Worm (Caenorhabditis elegans) whole organism, young adult: ENCODE data around the gene T28A8.6.
A peak's percentile ranks its signal among the peaks of the same experiment; 100 is the strongest.

ENCODE experiments used
- B0336.3 ChIP-seq: fragments of 200-800 bp; sonication (Bioruptor generic); IDR thresholded peaks from 2 replicates; pipeline ENCODE4 v1.3.6; 2022; ENCODE audit warnings: missing genetic modification characterization, missing compliant biosample characterization
- C17E4.6 ChIP-seq: fragments of 200-800 bp; sonication (Bioruptor generic); IDR thresholded peaks from 2 replicates; pipeline ENCODE4 v1.3.6; 2022; ENCODE audit warnings: missing genetic modification reagents, missing genetic modification characterization, missing compliant biosample characterization
- F23B12.7 ChIP-seq: sonication (generic microtip); optimal IDR thresholded peaks from 2 replicates; lab custom pipeline; 2017; ENCODE audit warnings: missing genetic modification characterization, mild to moderate bottlenecking, missing compliant biosample characterization, antibody characterized with exemption, moderate library complexity; ENCODE audit not compliant: insufficient read depth
- F49E8.2 ChIP-seq: sonication (generic microtip); optimal IDR thresholded peaks from 3 replicates; lab custom pipeline; 2017; ENCODE audit warnings: missing genetic modification characterization, mild to moderate bottlenecking, missing compliant biosample characterization, antibody characterized with exemption, moderate library complexity; ENCODE audit not compliant: insufficient read depth
- F57C9.4 ChIP-seq: sonication (generic microtip); optimal IDR thresholded peaks from 2 replicates; lab custom pipeline; 2017; ENCODE audit warnings: mild to moderate bottlenecking, missing genetic modification characterization, missing compliant biosample characterization
- Y53F4B.3 ChIP-seq: fragments of 200-800 bp; sonication (Bioruptor generic); IDR thresholded peaks from 2 replicates; pipeline ENCODE4 v1.3.6; 2022; ENCODE audit warnings: missing genetic modification reagents, missing genetic modification characterization, missing compliant biosample characterization
- Y95B8A.8 ChIP-seq: fragments of 200-800 bp; sonication (Bioruptor generic); IDR thresholded peaks from 2 replicates; pipeline ENCODE4 v1.3.6; 2022; ENCODE audit warnings: missing genetic modification reagents, missing genetic modification characterization, missing compliant biosample characterization
- ZK185.1 ChIP-seq: sonication (generic microtip); optimal IDR thresholded peaks from 2 replicates; lab custom pipeline; 2016; ENCODE audit warnings: mild to moderate bottlenecking, missing genetic modification characterization, missing compliant biosample characterization; ENCODE audit not compliant: poor library complexity, severe bottlenecking
- akir-1 ChIP-seq: fragments of 200-800 bp; sonication (Bioruptor generic); optimal IDR thresholded peaks from 2 replicates; lab custom pipeline; 2018; ENCODE audit warnings: mild to moderate bottlenecking, missing genetic modification characterization, moderate library complexity, missing compliant biosample characterization
- ama-1 ChIP-seq, 3 experiments: fragments of 150-350 bp in 1 of 3; sonication (generic microtip) in 2 of 3; optimal IDR thresholded peaks; 2 replicates each; lab custom pipeline; 2014 to 2018; ENCODE audit warnings: missing biosample characterization in 2 of 3, missing genetic modification characterization in 2 of 3, missing genetic modification reagents in 2 of 3
- attf-5 ChIP-seq: fragments of 200-800 bp; sonication (Bioruptor generic); optimal IDR thresholded peaks from 2 replicates; lab custom pipeline; 2018; ENCODE audit warnings: mild to moderate bottlenecking, missing genetic modification characterization, missing compliant biosample characterization
- attf-6 ChIP-seq: fragments of 200-800 bp; sonication (Bioruptor generic); IDR thresholded peaks from 2 replicates; pipeline ENCODE4 v1.3.6; 2022; ENCODE audit warnings: missing genetic modification reagents, missing genetic modification characterization, missing compliant biosample characterization
- ceh-100 ChIP-seq: fragments of 200-800 bp; sonication (Bioruptor generic); IDR thresholded peaks from 2 replicates; pipeline ENCODE4 v1.3.6; 2022; ENCODE audit warnings: missing genetic modification reagents, missing genetic modification characterization, missing compliant biosample characterization
- ceh-40 ChIP-seq: fragments of 200-800 bp; sonication (Bioruptor generic); IDR thresholded peaks from 2 replicates; pipeline ENCODE4 v1.3.6; 2022; ENCODE audit warnings: missing genetic modification characterization, missing compliant biosample characterization
- ceh-79 ChIP-seq: sonication (generic microtip); optimal IDR thresholded peaks from 2 replicates; lab custom pipeline; 2017; ENCODE audit warnings: mild to moderate bottlenecking, missing genetic modification characterization, missing compliant biosample characterization
- ceh-91 ChIP-seq: fragments of 200-800 bp; sonication (Bioruptor generic); IDR thresholded peaks from 2 replicates; pipeline ENCODE4 v1.3.6; 2022; ENCODE audit warnings: missing genetic modification reagents, missing genetic modification characterization, missing compliant biosample characterization
- die-1 ChIP-seq: sonication (generic microtip); optimal IDR thresholded peaks from 2 replicates; lab custom pipeline; 2016; ENCODE audit warnings: missing genotype, mild to moderate bottlenecking, missing genetic modification characterization, missing compliant biosample characterization
- dpl-1 ChIP-seq: fragments of 150-350 bp; optimal IDR thresholded peaks from 2 replicates; lab custom pipeline; 2014; ENCODE audit warnings: missing biosample characterization, missing genetic modification reagents, missing genetic modification characterization
- efl-1 ChIP-seq: fragments of 150-350 bp; optimal IDR thresholded peaks from 2 replicates; lab custom pipeline; 2014; ENCODE audit warnings: missing biosample characterization, missing genetic modification reagents, missing genetic modification characterization
- egl-44 ChIP-seq: fragments of 200-800 bp; sonication (Bioruptor generic); IDR thresholded peaks from 2 replicates; pipeline ENCODE4 v1.3.6; 2022; ENCODE audit warnings: missing genetic modification reagents, missing genetic modification characterization, missing compliant biosample characterization
- ets-4 ChIP-seq: fragments of 200-800 bp; sonication (Bioruptor generic); optimal IDR thresholded peaks from 2 replicates; lab custom pipeline; 2018; ENCODE audit warnings: mild to moderate bottlenecking, missing genetic modification characterization, missing compliant biosample characterization
- hlh-12 ChIP-seq: sonication (generic microtip); optimal IDR thresholded peaks from 2 replicates; lab custom pipeline; 2016; ENCODE audit warnings: missing genetic modification characterization, missing compliant biosample characterization
- hmg-1.2 ChIP-seq: fragments of 200-800 bp; sonication (Bioruptor generic); IDR thresholded peaks from 2 replicates; pipeline ENCODE4 v1.3.6; 2022; ENCODE audit warnings: missing genetic modification reagents, missing genetic modification characterization, missing compliant biosample characterization
- hsf-1 ChIP-seq: fragments of 200-800 bp; sonication (Bioruptor generic); IDR thresholded peaks from 2 replicates; pipeline ENCODE4 v1.3.6; 2022; ENCODE audit warnings: missing genetic modification reagents, missing genetic modification characterization, missing compliant biosample characterization
- let-526 ChIP-seq: fragments of 200-800 bp; sonication (Bioruptor generic); IDR thresholded peaks from 2 replicates; pipeline ENCODE4 v1.3.6; 2022; ENCODE audit warnings: missing genetic modification reagents, missing genetic modification characterization, missing compliant biosample characterization
- lin-26 ChIP-seq: fragments of 200-800 bp; sonication (Bioruptor generic); IDR thresholded peaks from 2 replicates; pipeline ENCODE4 v1.3.6; 2022; ENCODE audit warnings: missing genetic modification reagents, missing genetic modification characterization, missing compliant biosample characterization
- madf-6 ChIP-seq: fragments of 200-800 bp; sonication (Bioruptor generic); IDR thresholded peaks from 2 replicates; pipeline ENCODE4 v1.3.6; 2022; ENCODE audit warnings: missing genetic modification reagents, missing genetic modification characterization, missing compliant biosample characterization
- mcd-1 ChIP-seq: fragments of 200-800 bp; sonication (Bioruptor generic); IDR thresholded peaks from 2 replicates; pipeline ENCODE4 v1.3.6; 2022; ENCODE audit warnings: missing genetic modification reagents, missing genetic modification characterization, missing compliant biosample characterization
- nhr-120 ChIP-seq: fragments of 200-800 bp; sonication (Bioruptor generic); IDR thresholded peaks from 2 replicates; pipeline ENCODE4 v1.3.6; 2022; ENCODE audit warnings: missing genetic modification characterization, missing compliant biosample characterization
- nhr-179 ChIP-seq: sonication (generic microtip); optimal IDR thresholded peaks from 2 replicates; lab custom pipeline; 2016; ENCODE audit warnings: mild to moderate bottlenecking, missing genetic modification characterization, missing compliant biosample characterization
- pbrm-1 ChIP-seq: fragments of 200-800 bp; sonication (Bioruptor generic); IDR thresholded peaks from 2 replicates; pipeline ENCODE4 v1.3.6; 2022; ENCODE audit warnings: missing genetic modification reagents, missing genetic modification characterization, missing compliant biosample characterization
- pha-4 ChIP-seq: fragments of 150-350 bp; sonication (generic microtip); optimal IDR thresholded peaks from 2 replicates; lab custom pipeline; 2014; ENCODE audit warnings: missing biosample characterization, missing genetic modification reagents, missing genetic modification characterization
- snpc-1.1 ChIP-seq: sonication (generic microtip); optimal IDR thresholded peaks from 2 replicates; lab custom pipeline; 2017; ENCODE audit warnings: missing genetic modification characterization, mild to moderate bottlenecking, missing compliant biosample characterization, antibody characterized with exemption, moderate library complexity, missing genotype, missing genetic modification reagents; ENCODE audit not compliant: insufficient read depth
- snpc-3.4 ChIP-seq: sonication (generic microtip); optimal IDR thresholded peaks from 2 replicates; lab custom pipeline; 2017; ENCODE audit warnings: missing genetic modification characterization, mild to moderate bottlenecking, missing compliant biosample characterization, antibody characterized with exemption, moderate library complexity, missing genotype, missing genetic modification reagents
- somi-1 ChIP-seq: fragments of 200-800 bp; sonication (Bioruptor generic); optimal IDR thresholded peaks from 2 replicates; lab custom pipeline; 2018; ENCODE audit warnings: mild to moderate bottlenecking, missing genetic modification characterization, missing compliant biosample characterization
- sptf-2 ChIP-seq: fragments of 200-800 bp; sonication (Bioruptor generic); optimal IDR thresholded peaks from 2 replicates; lab custom pipeline; 2018; ENCODE audit warnings: mild to moderate bottlenecking, missing genetic modification characterization, missing compliant biosample characterization
- tbx-9 ChIP-seq: sonication (generic microtip); optimal IDR thresholded peaks from 2 replicates; lab custom pipeline; 2016; ENCODE audit warnings: borderline replicate concordance, missing genetic modification characterization, inconsistent platforms, missing compliant biosample characterization
- unc-130 ChIP-seq: sonication (generic microtip); optimal IDR thresholded peaks from 2 replicates; lab custom pipeline; 2016; ENCODE audit warnings: missing genetic modification reagents, missing genetic modification characterization, missing compliant biosample characterization
- unc-62 ChIP-seq: fragments of 150-350 bp; optimal IDR thresholded peaks from 2 replicates; lab custom pipeline; 2014; ENCODE audit warnings: missing biosample characterization, missing genetic modification reagents, missing genetic modification characterization
- xnd-1 ChIP-seq: sonication (generic microtip); optimal IDR thresholded peaks from 2 replicates; lab custom pipeline; 2016; ENCODE audit warnings: missing genotype, missing genetic modification reagents, missing genetic modification characterization, missing compliant biosample characterization
- zfh-2 ChIP-seq: fragments of 200-800 bp; sonication (Bioruptor generic); conservative IDR thresholded peaks from 2 replicates; pipeline ENCODE4 v1.3.6; 2022; ENCODE audit warnings: missing genetic modification reagents, missing genetic modification characterization, missing compliant biosample characterization
- ztf-22 ChIP-seq: fragments of 200-800 bp; sonication (Bioruptor generic); optimal IDR thresholded peaks from 2 replicates; lab custom pipeline; 2018; ENCODE audit warnings: mild to moderate bottlenecking, missing genetic modification characterization, moderate library complexity, missing compliant biosample characterization
- ztf-25 ChIP-seq: fragments of 200-800 bp; sonication (Bioruptor generic); IDR thresholded peaks from 2 replicates; pipeline ENCODE4 v1.3.6; 2022; ENCODE audit warnings: missing genetic modification reagents, missing genetic modification characterization, missing compliant biosample characterization
- ztf-6 ChIP-seq: fragments of 200-800 bp; sonication (Bioruptor generic); IDR thresholded peaks from 2 replicates; pipeline ENCODE4 v1.3.6; 2022; ENCODE audit warnings: missing genetic modification reagents, missing genetic modification characterization, missing compliant biosample characterization

The T28A8.6 gene

DNA sequence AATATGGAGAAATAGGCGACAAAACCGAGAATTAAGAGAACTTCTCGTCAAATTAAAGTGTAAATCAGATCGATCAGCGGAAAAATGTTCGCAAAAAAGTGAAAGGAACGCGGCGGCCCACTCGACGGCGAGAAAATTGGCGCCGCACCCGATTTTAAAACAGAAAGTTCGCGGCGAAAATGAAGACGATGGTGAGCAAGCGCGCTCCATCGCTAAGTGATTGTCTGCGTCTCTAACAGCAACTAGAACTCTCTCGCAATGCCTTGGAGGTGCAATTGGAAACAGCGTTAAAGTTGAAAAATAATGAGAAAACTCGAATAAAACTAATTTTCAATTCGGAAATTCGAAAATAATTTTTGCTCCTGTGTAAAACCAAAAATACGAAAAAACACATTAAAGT is 31.0 kb downstream of the T28A8.6 start (continued):
- TF ChIP-seq pbrm-1 (GFP tag; lab: Robert Waterston, UW) = peak; percentile 71; the same call in 1 of the 2 replicates
- no peak for TF ChIP-seq tbx-9 (tag; lab: Kevin White, UChicago)
- no peak for TF ChIP-seq pha-4
- no peak for TF ChIP-seq ztf-6 (GFP tag; lab: Robert Waterston, UW)
- TF ChIP-seq B0336.3 (GFP tag; lab: Robert Waterston, UW) = 0 out of 2 replicates have a peak, but pooled peaks have one; percentile 42
- TF ChIP-seq akir-1 = no peak
- no peak for TF ChIP-seq let-526
- peak; percentile 14 for TF ChIP-seq snpc-3.4
- TF ChIP-seq F57C9.4 (tag; lab: Kevin White, UChicago) = no peak
- no peak for TF ChIP-seq ztf-25 (GFP tag; lab: Robert Waterston, UW)
- peak; percentile 86 for TF ChIP-seq efl-1 (GFP tag; lab: Kevin White, UChicago)
- TF ChIP-seq ceh-100 (GFP tag; lab: Robert Waterston, UW) = peak; percentile 21; the same call in 1 of the 2 replicates
- peak; percentile 95 for TF ChIP-seq mcd-1 (GFP tag; lab: Robert Waterston, UW)
- TF ChIP-seq attf-5 = no peak
- no peak for TF ChIP-seq nhr-120
- TF ChIP-seq snpc-1.1 = no peak
- TF ChIP-seq die-1 = no peak
- TF ChIP-seq madf-6 (GFP tag; lab: Robert Waterston, UW) = peak; percentile 93
- no peak for TF ChIP-seq unc-130 (GFP tag; lab: Kevin White, UChicago)
- TF ChIP-seq dpl-1 (GFP tag; lab: Kevin White, UChicago) = peak; percentile 71
- no peak for TF ChIP-seq ama-1 (optimal IDR thresholded peaks at IDR 0.05; lab: Kevin White, UChicago)
- no peak for TF ChIP-seq ama-1 (GFP tag; optimal IDR thresholded peaks at IDR 0.05; lab: Kevin White, UChicago)
- TF ChIP-seq C17E4.6 (GFP tag; lab: Robert Waterston, UW) = no peak
- no peak for TF ChIP-seq ceh-79
- TF ChIP-seq sptf-2 (GFP tag; lab: Kevin White, UChicago) = no peak
- TF ChIP-seq zfh-2 = no peak
- no peak for TF ChIP-seq attf-6 (GFP tag; lab: Robert Waterston, UW)
- TF ChIP-seq hsf-1 (GFP tag; lab: Robert Waterston, UW) = peak; percentile 84
- TF ChIP-seq unc-62 (GFP tag; lab: Kevin White, UChicago) = no peak
- no peak for TF ChIP-seq ceh-40 (GFP tag; lab: Robert Waterston, UW)
- no peak for TF ChIP-seq ztf-22 (GFP tag; lab: Kevin White, UChicago)
- TF ChIP-seq F49E8.2 = peak; percentile 20
- peak; percentile 70 for TF ChIP-seq xnd-1 (tag; lab: Kevin White, UChicago)
- TF ChIP-seq Y95B8A.8 (GFP tag; lab: Robert Waterston, UW) = 0 out of 2 replicates have a peak, but pooled peaks have one; percentile 69
- TF ChIP-seq somi-1 (GFP tag; lab: Kevin White, UChicago) = no peak
- no peak for TF ChIP-seq ets-4
- TF ChIP-seq lin-26 (GFP tag; lab: Robert Waterston, UW) = no peak
- TF ChIP-seq ceh-91 = peak; percentile 84
- TF ChIP-seq F23B12.7 (tag; lab: Kevin White, UChicago) = peak; percentile 6
- no peak for TF ChIP-seq egl-44 (GFP tag; lab: Robert Waterston, UW)
- TF ChIP-seq nhr-179 (tag; lab: Kevin White, UChicago) = no peak

DNA sequence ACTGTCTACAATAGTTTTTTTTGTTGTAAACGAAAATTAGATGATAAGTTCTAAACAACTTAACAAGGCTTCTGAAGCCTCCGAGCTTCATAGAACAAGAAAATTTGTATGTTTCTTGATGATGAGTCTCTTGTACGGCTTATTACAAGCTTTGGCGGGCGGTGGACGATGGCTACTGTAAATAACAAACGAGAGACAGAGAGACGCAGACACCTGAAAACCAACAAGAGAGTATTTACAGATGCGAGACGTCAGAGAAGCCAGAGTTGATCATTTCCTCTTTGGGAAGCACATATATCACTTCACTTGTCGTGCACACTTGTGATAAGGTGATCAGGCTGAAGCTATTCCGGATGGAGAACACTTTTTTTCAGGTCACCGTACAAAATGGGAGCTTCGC is 31.8 kb downstream of the T28A8.6 start:
- TF ChIP-seq ZK185.1 (tag; lab: Kevin White, UChicago) (no peak), hlh-12 (tag; lab: Kevin White, UChicago) (no peak), hmg-1.2 (GFP tag; lab: Robert Waterston, UW) (peak; percentile 51; the same call in 1 of the 2 replicates), let-526 (no peak), Y53F4B.3 (GFP tag; lab: Robert Waterston, UW) (no peak)
